Worm (Caenorhabditis elegans) whole organism, late embryonic: ENCODE data around the gene Y66D12A.13.

Source experiments
- C08G9.2 ChIP-seq: sonication (generic microtip); optimal IDR thresholded peaks from 2 replicates; lab custom pipeline; 2016; ENCODE audit warnings: mild to moderate bottlenecking, missing genetic modification characterization, moderate library complexity, missing compliant biosample characterization
- F13H6.1 ChIP-seq: sonication (generic microtip); optimal IDR thresholded peaks from 2 replicates; lab custom pipeline; 2016; ENCODE audit warnings: missing genetic modification characterization, missing compliant biosample characterization
- K09A11.1 ChIP-seq: sonication (generic microtip); optimal IDR thresholded peaks from 2 replicates; lab custom pipeline; 2017; ENCODE audit warnings: antibody characterized with exemption, mild to moderate bottlenecking, missing genetic modification characterization, missing compliant biosample characterization; ENCODE audit not compliant: insufficient read depth
- T23F11.4 ChIP-seq: fragments of 200-800 bp; sonication (Bioruptor generic); optimal IDR thresholded peaks from 2 replicates; lab custom pipeline; 2018; ENCODE audit warnings: mild to moderate bottlenecking, missing genetic modification characterization, missing compliant biosample characterization
- Y22D7AL.16 ChIP-seq: sonication (generic microtip); optimal IDR thresholded peaks from 2 replicates; lab custom pipeline; 2016; ENCODE audit warnings: missing genetic modification characterization, missing compliant biosample characterization
- ahr-1 ChIP-seq: sonication (generic microtip); optimal IDR thresholded peaks from 2 replicates; lab custom pipeline; 2016; ENCODE audit warnings: missing genetic modification characterization, missing compliant biosample characterization
- ceh-18 ChIP-seq: sonication (generic microtip); optimal IDR thresholded peaks from 2 replicates; lab custom pipeline; 2016; ENCODE audit warnings: missing genetic modification characterization, missing compliant biosample characterization
- ceh-19 ChIP-seq: fragments of 200-800 bp; sonication (Bioruptor generic); optimal IDR thresholded peaks from 2 replicates; lab custom pipeline; 2018; ENCODE audit warnings: mild to moderate bottlenecking, missing genetic modification characterization, missing compliant biosample characterization
- ceh-2 ChIP-seq: sonication (generic microtip); optimal IDR thresholded peaks from 2 replicates; lab custom pipeline; 2016; ENCODE audit warnings: missing genotype, missing genetic modification characterization, missing compliant biosample characterization
- ceh-31 ChIP-seq: sonication (generic microtip); optimal IDR thresholded peaks from 2 replicates; lab custom pipeline; 2016; ENCODE audit warnings: missing genetic modification characterization, missing compliant biosample characterization
- ceh-48 ChIP-seq: sonication (generic microtip); optimal IDR thresholded peaks from 2 replicates; lab custom pipeline; 2016; ENCODE audit warnings: missing genetic modification characterization, inconsistent platforms, missing compliant biosample characterization
- ceh-6 ChIP-seq: fragments of 200-800 bp; sonication (Bioruptor generic); optimal IDR thresholded peaks from 2 replicates; lab custom pipeline; 2018; ENCODE audit warnings: mild to moderate bottlenecking, missing genetic modification characterization, missing compliant biosample characterization
- dmd-4 ChIP-seq: sonication (generic microtip); optimal IDR thresholded peaks from 2 replicates; lab custom pipeline; 2016; ENCODE audit warnings: borderline replicate concordance, missing genetic modification characterization, missing compliant biosample characterization
- dve-1 ChIP-seq: sonication (generic microtip); optimal IDR thresholded peaks from 2 replicates; lab custom pipeline; 2017; ENCODE audit warnings: antibody characterized with exemption, mild to moderate bottlenecking, missing genetic modification characterization, missing compliant biosample characterization
- elt-4 ChIP-seq: sonication (generic microtip); optimal IDR thresholded peaks from 2 replicates; lab custom pipeline; 2016; ENCODE audit warnings: missing genetic modification characterization, missing compliant biosample characterization
- eyg-1 ChIP-seq: sonication (generic microtip); optimal IDR thresholded peaks from 2 replicates; lab custom pipeline; 2016; ENCODE audit warnings: missing genotype, missing genetic modification characterization, missing compliant biosample characterization
- fax-1 ChIP-seq: sonication (generic microtip); optimal IDR thresholded peaks from 2 replicates; lab custom pipeline; 2016; ENCODE audit warnings: missing genotype, missing genetic modification characterization, missing compliant biosample characterization
- hlh-15 ChIP-seq: sonication (generic microtip); optimal IDR thresholded peaks from 2 replicates; lab custom pipeline; 2016; ENCODE audit warnings: missing genetic modification characterization, missing compliant biosample characterization
- hlh-8 ChIP-seq: sonication (generic microtip); optimal IDR thresholded peaks from 2 replicates; lab custom pipeline; 2016; ENCODE audit warnings: missing genotype, missing genetic modification characterization, missing compliant biosample characterization
- lin-11 ChIP-seq: fragments of 200-800 bp; sonication (Bioruptor generic); optimal IDR thresholded peaks from 2 replicates; lab custom pipeline; 2018; ENCODE audit warnings: mild to moderate bottlenecking, missing genetic modification characterization, missing compliant biosample characterization
- mec-3 ChIP-seq: sonication (generic microtip); optimal IDR thresholded peaks from 2 replicates; lab custom pipeline; 2016; ENCODE audit warnings: borderline replicate concordance, missing genetic modification characterization, missing compliant biosample characterization
- nhr-232 ChIP-seq: sonication (generic microtip); optimal IDR thresholded peaks from 2 replicates; lab custom pipeline; 2016; ENCODE audit warnings: missing genetic modification characterization, missing compliant biosample characterization
- odd-2 ChIP-seq: sonication (generic microtip); optimal IDR thresholded peaks from 2 replicates; lab custom pipeline; 2017; ENCODE audit warnings: antibody characterized with exemption, mild to moderate bottlenecking, missing genetic modification characterization, missing compliant biosample characterization
- pat-9 ChIP-seq: fragments of 200-800 bp; sonication (Bioruptor generic); optimal IDR thresholded peaks from 2 replicates; lab custom pipeline; 2018; ENCODE audit warnings: mild to moderate bottlenecking, missing genetic modification characterization, moderate library complexity, missing compliant biosample characterization
- pax-1 ChIP-seq: fragments of 150-350 bp; optimal IDR thresholded peaks from 2 replicates; lab custom pipeline; 2014; ENCODE audit warnings: missing biosample characterization, missing genetic modification characterization
- pqm-1 ChIP-seq: sonication (generic microtip); optimal IDR thresholded peaks from 2 replicates; lab custom pipeline; 2016; ENCODE audit warnings: missing genetic modification characterization, missing compliant biosample characterization
- pros-1 ChIP-seq: fragments of 150-350 bp; optimal IDR thresholded peaks from 2 replicates; lab custom pipeline; 2014; ENCODE audit warnings: missing biosample characterization, missing genetic modification reagents, missing genetic modification characterization
- rnt-1 ChIP-seq: sonication (generic microtip); optimal IDR thresholded peaks from 2 replicates; lab custom pipeline; 2016; ENCODE audit warnings: missing genetic modification characterization, missing compliant biosample characterization
- syd-9 ChIP-seq: sonication (generic microtip); optimal IDR thresholded peaks from 2 replicates; lab custom pipeline; 2016; ENCODE audit warnings: mild to moderate bottlenecking, missing genetic modification characterization, moderate library complexity, missing compliant biosample characterization
- tbx-2 ChIP-seq: sonication (generic microtip); optimal IDR thresholded peaks from 2 replicates; lab custom pipeline; 2016; ENCODE audit warnings: missing genetic modification characterization, missing compliant biosample characterization
- tbx-7 ChIP-seq: sonication (generic microtip); optimal IDR thresholded peaks from 2 replicates; lab custom pipeline; 2016; ENCODE audit warnings: missing genotype, missing genetic modification characterization, missing compliant biosample characterization
- unc-55 ChIP-seq: sonication (generic microtip); optimal IDR thresholded peaks from 2 replicates; lab custom pipeline; 2017; ENCODE audit warnings: missing biosample characterization, missing genetic modification reagents, missing genetic modification characterization
- unc-86 ChIP-seq: sonication (generic microtip); optimal IDR thresholded peaks from 2 replicates; lab custom pipeline; 2016; ENCODE audit warnings: missing genetic modification characterization, missing compliant biosample characterization
- ztf-16 ChIP-seq: sonication (generic microtip); optimal IDR thresholded peaks from 2 replicates; lab custom pipeline; 2017; ENCODE audit warnings: missing genetic modification characterization, missing compliant biosample characterization

Y66D12A.13 gene

ce11 chrIII:11534624-11535079, 13.5 kb upstream of the Y66D12A.13 start, which contains the start of gene nrps-1:
TSS of gene nrps-1 (plus strand) at chrIII:11534674.
- TF ChIP-seq hlh-8 (tag; lab: Kevin White, UChicago) (no peak), ceh-6 (GFP tag; lab: Kevin White, UChicago) (no peak), unc-55 (no peak), rnt-1 (tag; lab: Kevin White, UChicago) (no peak), ahr-1 (tag; lab: Kevin White, UChicago) (no peak), elt-4 (no peak), T23F11.4 (GFP tag; lab: Kevin White, UChicago) (no peak), hlh-15 (tag; lab: Kevin White, UChicago) (no peak), tbx-7 (tag; lab: Kevin White, UChicago) (no peak), ceh-19 (GFP tag; lab: Kevin White, UChicago) (no peak), odd-2 (tag; lab: Kevin White, UChicago) (no peak), dve-1 (tag; lab: Kevin White, UChicago) (no peak), fax-1 (tag; lab: Kevin White, UChicago) (no peak), pros-1 (tag; lab: Kevin White, UChicago) (no peak), ceh-18 (tag; lab: Kevin White, UChicago) (no peak)

DNA sequence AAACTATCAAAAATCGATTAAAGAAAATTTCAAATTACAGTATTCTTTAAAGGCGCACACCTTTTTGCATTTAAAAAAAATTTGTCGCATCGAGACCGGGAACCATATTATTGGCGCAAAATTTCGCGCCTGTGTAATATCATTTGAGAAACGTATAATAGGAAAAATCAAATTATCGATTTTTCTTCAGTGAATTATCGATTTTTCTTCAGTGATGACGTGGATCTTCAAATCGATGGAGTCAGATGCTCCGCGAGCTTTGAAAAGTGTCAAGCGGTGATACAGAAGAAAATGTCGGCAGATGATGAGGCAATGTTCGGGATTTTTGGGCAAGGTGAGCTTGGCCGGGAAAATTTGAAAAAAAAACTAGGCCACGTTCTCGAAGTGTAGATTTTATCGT, 12.7 kb upstream of the Y66D12A.13 start:
- no peak for TF ChIP-seq ceh-31
- TF ChIP-seq syd-9 (tag; lab: Kevin White, UChicago) = no peak
- no peak for TF ChIP-seq lin-11 (tag; lab: Kevin White, UChicago)
- no peak for TF ChIP-seq hlh-8 (tag; lab: Kevin White, UChicago)
- no peak for TF ChIP-seq mec-3 (tag; lab: Kevin White, UChicago)
- TF ChIP-seq elt-4 = no peak
- no peak for TF ChIP-seq ztf-16 (tag; lab: Kevin White, UChicago)
- no peak for TF ChIP-seq dmd-4 (tag; lab: Kevin White, UChicago)
- no peak for TF ChIP-seq nhr-232 (tag; lab: Kevin White, UChicago)
- no peak for TF ChIP-seq ceh-2 (tag; lab: Kevin White, UChicago)
- no peak for TF ChIP-seq ahr-1 (tag; lab: Kevin White, UChicago)
- TF ChIP-seq tbx-2 (tag; lab: Kevin White, UChicago) = no peak
- TF ChIP-seq C08G9.2 (tag; lab: Kevin White, UChicago) = no peak
- TF ChIP-seq odd-2 (tag; lab: Kevin White, UChicago) = no peak
- no peak for TF ChIP-seq K09A11.1 (tag; lab: Kevin White, UChicago)
- no peak for TF ChIP-seq pat-9 (tag; lab: Kevin White, UChicago)
- TF ChIP-seq pqm-1 (tag; lab: Kevin White, UChicago) = no peak
- TF ChIP-seq ceh-48 (tag; lab: Kevin White, UChicago) = no peak
- TF ChIP-seq eyg-1 (tag; lab: Kevin White, UChicago) = no peak

DNA sequence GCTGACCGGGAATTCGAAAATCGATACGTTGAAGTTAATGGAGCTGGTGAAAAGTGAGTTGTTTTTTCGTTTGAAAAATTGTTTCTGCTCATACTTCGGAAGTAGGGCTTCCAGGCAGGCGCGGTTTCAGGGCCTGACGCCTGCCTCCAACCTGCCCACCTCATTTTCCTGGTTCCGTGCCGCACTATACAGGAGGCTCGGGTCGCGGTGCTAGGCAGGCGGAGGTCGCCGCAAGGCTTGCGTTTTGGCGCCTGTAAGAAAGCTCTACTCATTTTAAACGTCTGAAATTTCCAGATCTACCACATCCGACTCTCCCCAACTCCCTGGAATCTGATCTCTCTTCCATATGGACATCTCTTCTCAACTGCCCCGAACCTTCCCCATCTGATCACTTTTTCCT, 3.2 kb upstream of the Y66D12A.13 start:
- TF ChIP-seq pax-1 (tag; lab: Kevin White, UChicago) (no peak), ceh-2 (tag; lab: Kevin White, UChicago) (no peak), rnt-1 (tag; lab: Kevin White, UChicago) (no peak), elt-4 (no peak), hlh-8 (tag; lab: Kevin White, UChicago) (no peak), unc-86 (no peak), dve-1 (tag; lab: Kevin White, UChicago) (no peak), Y22D7AL.16 (no peak), ceh-48 (tag; lab: Kevin White, UChicago) (no peak)

DNA sequence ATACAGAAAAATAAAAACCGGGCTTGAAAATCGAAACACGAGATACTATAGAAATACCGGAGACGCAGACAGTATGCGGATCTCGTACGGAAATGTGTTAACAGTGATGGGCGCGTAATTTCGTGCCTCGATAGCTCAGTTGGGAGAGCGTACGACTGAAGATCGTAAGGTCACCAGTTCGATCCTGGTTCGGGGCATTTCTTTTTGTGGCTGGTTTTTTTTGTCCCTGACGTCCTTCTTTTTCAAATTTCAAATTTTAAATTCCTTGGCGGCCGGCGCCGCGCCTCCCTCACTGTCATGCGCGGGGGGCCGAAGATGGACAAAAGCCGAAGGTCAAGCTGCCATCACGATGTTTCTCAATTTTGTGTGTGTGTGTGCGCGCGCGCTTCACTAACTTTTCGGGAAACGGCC, 6.5 kb downstream of the Y66D12A.13 start:
- TF ChIP-seq ceh-48 (tag; lab: Kevin White, UChicago) (no peak), F13H6.1 (tag; lab: Kevin White, UChicago) (no peak), K09A11.1 (tag; lab: Kevin White, UChicago) (no peak)
